Fruit fly (Drosophila melanogaster): ENCODE data around the gene tll.

- 0 out of 2 replicates have a peak, but pooled peaks have one; percentile 36 for TF ChIP-seq CG14014 (GFP tag; IDR thresholded peaks at IDR 0.05)
- TF ChIP-seq Nf-YA (GFP tag; IDR thresholded peaks at IDR 0.05), result no peak
Measured at dm6 chr3R:30814597-30815252, 37.4 kb upstream of the tll start.
